Fruit fly (Drosophila melanogaster): ENCODE data around the gene tgo.

tgo gene

dm6 chr3R:9053021-9053420 is 33.2 kb upstream of the tgo start (continued):
- TF ChIP-seq run (tag; optimal IDR thresholded peaks at IDR 0.05): no peak
- TF ChIP-seq nau (GFP tag; optimal IDR thresholded peaks at IDR 0.05): peak; percentile 62
- TF ChIP-seq CG12391 (tag; optimal IDR thresholded peaks at IDR 0.05): peak; percentile 50
- no peak for TF ChIP-seq slou (GFP tag; optimal IDR thresholded peaks at IDR 0.05)
- TF ChIP-seq grn (GFP tag; optimal IDR thresholded peaks at IDR 0.05): no peak
- peak; percentile 63 for TF ChIP-seq kah (GFP tag; optimal IDR thresholded peaks at IDR 0.05)
- TF ChIP-seq Sry-δ (GFP tag; optimal IDR thresholded peaks at IDR 0.05): peak; percentile 44
- peak; percentile 71 for TF ChIP-seq ash1 (GFP tag; optimal IDR thresholded peaks at IDR 0.05)
- no peak for TF ChIP-seq Lim3 (GFP tag; IDR thresholded peaks at IDR 0.05)
- no peak for TF ChIP-seq tna (GFP tag; IDR thresholded peaks at IDR 0.05; ENCODE audit: partially characterized antibody)
- TF ChIP-seq CG3407 (GFP tag; optimal IDR thresholded peaks at IDR 0.05): no peak
- no peak for TF ChIP-seq crp (GFP tag; optimal IDR thresholded peaks at IDR 0.05)
- TF ChIP-seq HLH3B (GFP tag; IDR thresholded peaks at IDR 0.05): no peak
- no peak for TF ChIP-seq CkIIα-i1 (GFP tag; IDR thresholded peaks at IDR 0.05)
- TF ChIP-seq CG16863 (GFP tag; optimal IDR thresholded peaks at IDR 0.05): peak; percentile 55
- no peak for TF ChIP-seq psq (GFP tag; optimal IDR thresholded peaks at IDR 0.05)
- no peak for TF ChIP-seq slbo (GFP tag; IDR thresholded peaks at IDR 0.05)
- TF ChIP-seq CG4820 (GFP tag; optimal IDR thresholded peaks at IDR 0.05): no peak
- no peak for TF ChIP-seq Rx (GFP tag; IDR thresholded peaks at IDR 0.05)
- peak; percentile 46 for TF ChIP-seq ind (GFP tag; optimal IDR thresholded peaks at IDR 0.05)
- peak; percentile 78 for TF ChIP-seq cwo (GFP tag; optimal IDR thresholded peaks at IDR 0.05)
- peak; percentile 93 for TF ChIP-seq sug (tag; optimal IDR thresholded peaks at IDR 0.05)
- TF ChIP-seq Blimp-1 (GFP tag; optimal IDR thresholded peaks at IDR 0.05): peak; percentile 76
- TF ChIP-seq CG4854 (GFP tag; optimal IDR thresholded peaks at IDR 0.05): peak; percentile 6
- TF ChIP-seq CG16815 (GFP tag; optimal IDR thresholded peaks at IDR 0.05): no peak
- no peak for TF ChIP-seq dan (GFP tag; IDR thresholded peaks at IDR 0.05)
- no peak for TF ChIP-seq CG5245 (GFP tag; optimal IDR thresholded peaks at IDR 0.05)
- TF ChIP-seq vfl (GFP tag; optimal IDR thresholded peaks at IDR 0.05): peak; percentile 64
- no peak for TF ChIP-seq ap (GFP tag; IDR thresholded peaks at IDR 0.05)
- no peak for TF ChIP-seq stwl (tag; optimal IDR thresholded peaks at IDR 0.05)
- TF ChIP-seq sc (optimal IDR thresholded peaks at IDR 0.05): no peak
- TF ChIP-seq sc (GFP tag; optimal IDR thresholded peaks at IDR 0.05): no peak
- no peak for TF ChIP-seq ase (GFP tag; IDR thresholded peaks at IDR 0.05)
- TF ChIP-seq az2 (GFP tag; optimal IDR thresholded peaks at IDR 0.05): peak; percentile 10
- peak; percentile 8 for TF ChIP-seq CG11504 (tag; optimal IDR thresholded peaks at IDR 0.05)
- TF ChIP-seq pho (GFP tag; optimal IDR thresholded peaks at IDR 0.05): peak; percentile 78
- TF ChIP-seq vvl (GFP tag; IDR thresholded peaks at IDR 0.05): no peak
- no peak for TF ChIP-seq CG18262 (tag; optimal IDR thresholded peaks at IDR 0.05)
- no peak for TF ChIP-seq ato (GFP tag; IDR thresholded peaks at IDR 0.05; ENCODE audit: partially characterized antibody)
- TF ChIP-seq Ada2b (GFP tag; IDR thresholded peaks at IDR 0.05): no peak
- TF ChIP-seq fd102C (GFP tag; optimal IDR thresholded peaks at IDR 0.05): no peak
- TF ChIP-seq her (GFP tag; optimal IDR thresholded peaks at IDR 0.05): peak; percentile 85
- TF ChIP-seq Xbp1 (GFP tag; optimal IDR thresholded peaks at IDR 0.05): peak; percentile 38
- TF ChIP-seq Max (GFP tag; optimal IDR thresholded peaks at IDR 0.05): peak; percentile 29
- TF ChIP-seq Deaf1 (tag; optimal IDR thresholded peaks at IDR 0.05): peak; percentile 52
- TF ChIP-seq CG8944 (GFP tag; optimal IDR thresholded peaks at IDR 0.05): peak; percentile 10
- no peak for TF ChIP-seq CG2889 (GFP tag; IDR thresholded peaks at IDR 0.05)
- TF ChIP-seq CG14667 (GFP tag; IDR thresholded peaks at IDR 0.05): no peak
- no peak for TF ChIP-seq CG12155 (GFP tag; optimal IDR thresholded peaks at IDR 0.05)
- TF ChIP-seq fu2 (GFP tag; optimal IDR thresholded peaks at IDR 0.05): peak; percentile 36
- TF ChIP-seq Six4 (GFP tag; optimal IDR thresholded peaks at IDR 0.05): peak; percentile 7
- TF ChIP-seq Ssrp (tag; optimal IDR thresholded peaks at IDR 0.05): no peak

Data from whole organism, embryonic.